Fruit fly (Drosophila melanogaster) Kc167 (cell line): ENCODE data around the gene CG11555.
A peak's percentile ranks its signal among the peaks of the same experiment; 100 is the strongest.

Experiments
- Myc ChIP-seq: fragments of >200 bp; optimal IDR thresholded peaks from 2 replicates; lab custom pipeline; 2017; ENCODE audit warnings: missing external identifiers
- Sin3A ChIP-seq: fragments of >200 bp; optimal IDR thresholded peaks from 2 replicates; lab custom pipeline; 2018; ENCODE audit warnings: missing external identifiers
- h ChIP-seq: fragments of >200 bp; optimal IDR thresholded peaks from 3 replicates; lab custom pipeline; 2018; ENCODE audit warnings: missing external identifiers
- insv ChIP-seq: fragments of >200 bp; optimal IDR thresholded peaks from 3 replicates; lab custom pipeline; 2018; ENCODE audit warnings: missing external identifiers
- psq ChIP-seq: fragments of >200 bp; optimal IDR thresholded peaks from 2 replicates; lab custom pipeline; 2017; ENCODE audit warnings: missing external identifiers
- ttk ChIP-seq: sonication (Bioruptor generic); optimal IDR thresholded peaks from 2 replicates; lab custom pipeline; 2017; ENCODE audit warnings: missing external identifiers

The CG11555 gene

dm6 chr2L:283071-283482 lies 9.4 kb downstream of the CG11555 start, which contains the start of gene CG11601:
CG11601 (minus strand) TSS chr2L:283269.
- TF ChIP-seq h (no peak), Myc (lab: Kevin White, UChicago) (no peak)

DNA sequence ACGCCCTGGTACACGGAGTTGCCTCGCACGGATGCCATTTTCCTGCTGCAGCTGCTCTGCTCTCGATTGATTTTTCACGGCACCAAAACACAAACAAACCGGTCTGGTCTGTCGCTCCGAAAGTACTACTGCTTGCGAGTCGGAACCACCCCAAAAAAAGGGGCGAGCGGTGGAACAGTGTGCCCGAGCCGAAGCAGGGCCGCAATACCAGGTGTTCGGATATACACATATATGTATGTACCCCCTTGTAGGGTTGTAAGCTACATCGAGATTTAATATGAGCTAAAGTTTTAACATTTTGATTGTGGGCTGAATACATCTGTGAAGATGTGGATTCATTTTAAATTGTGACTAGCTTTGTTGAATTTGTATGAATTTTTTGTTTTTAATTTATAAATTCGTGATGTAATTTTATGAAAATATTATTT lies 12.0 kb downstream of the CG11555 start:
- TF ChIP-seq Myc (lab: Kevin White, UChicago): no peak
- TF ChIP-seq ttk (lab: Kevin White, UChicago): no peak
- TF ChIP-seq h: no peak
- TF ChIP-seq insv: no peak
- TF ChIP-seq psq (lab: Kevin White, UChicago): no peak
- no peak for TF ChIP-seq Sin3A (lab: Kevin White, UChicago)

dm6 chr2L:286421-286820 lies 12.8 kb downstream of the CG11555 start:
- TF ChIP-seq h (no peak), Myc (lab: Kevin White, UChicago) (no peak), psq (lab: Kevin White, UChicago) (no peak)

- no peak for TF ChIP-seq psq (lab: Kevin White, UChicago)
- no peak for TF ChIP-seq Myc (lab: Kevin White, UChicago)
- TF ChIP-seq Sin3A (lab: Kevin White, UChicago): no peak
- no peak for TF ChIP-seq insv
- TF ChIP-seq h: no peak
- no peak for TF ChIP-seq ttk (lab: Kevin White, UChicago)
These were observed 15.4 kb downstream of the CG11555 start, which contains the start of gene Amnionless for dm6 chr2L:289044-289443. Amnionless (minus strand) TSS chr2L:289144.

- TF ChIP-seq Sin3A (lab: Kevin White, UChicago): no peak
- no peak for TF ChIP-seq Myc (lab: Kevin White, UChicago)
- TF ChIP-seq insv: no peak
- TF ChIP-seq ttk (lab: Kevin White, UChicago): no peak
- TF ChIP-seq psq (lab: Kevin White, UChicago): no peak
- no peak for TF ChIP-seq h
These were observed 16.7 kb downstream of the CG11555 start for dm6 chr2L:290373-290772.

DNA sequence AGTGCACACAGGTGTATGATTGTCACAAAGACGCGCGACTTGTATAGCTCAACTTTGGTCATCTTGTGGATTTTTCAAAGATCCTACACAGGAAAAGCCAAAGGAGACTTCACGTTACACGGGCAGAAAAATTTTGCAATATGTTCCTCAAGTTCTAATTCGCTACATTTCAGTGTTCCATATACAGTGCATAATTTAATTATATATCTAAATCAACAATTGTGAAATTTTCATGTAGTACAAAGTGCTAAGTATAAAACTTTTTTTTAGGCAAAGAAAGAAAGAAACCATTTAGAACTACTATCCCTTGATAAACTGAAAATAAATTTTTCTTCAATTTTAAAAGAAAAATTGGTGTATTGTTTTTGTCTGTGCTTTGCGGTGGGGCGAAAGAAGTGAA lies 17.3 kb downstream of the CG11555 start:
- TF ChIP-seq psq (lab: Kevin White, UChicago) (no peak), Myc (lab: Kevin White, UChicago) (no peak), Sin3A (lab: Kevin White, UChicago) (no peak), h (no peak), insv (no peak), ttk (lab: Kevin White, UChicago) (no peak)

dm6 chr2L:291657-292056 lies 18.0 kb downstream of the CG11555 start, which contains the start of gene CG3625:
CG3625 (minus strand) TSS chr2L:291795.
- TF ChIP-seq Myc (lab: Kevin White, UChicago) (no peak), psq (lab: Kevin White, UChicago) (no peak), insv (no peak), ttk (lab: Kevin White, UChicago) (no peak), Sin3A (lab: Kevin White, UChicago) (no peak), h (no peak)

dm6 chr2L:292301-292700 lies 18.7 kb downstream of the CG11555 start, which contains the start of gene CG11562:
CG11562 (plus strand) TSS chr2L:292419.
- TF ChIP-seq h (no peak), psq (lab: Kevin White, UChicago) (no peak), Myc (lab: Kevin White, UChicago) (no peak), Sin3A (lab: Kevin White, UChicago) (no peak), ttk (lab: Kevin White, UChicago) (no peak), insv (no peak)

- no peak for TF ChIP-seq insv
- no peak for TF ChIP-seq Sin3A (lab: Kevin White, UChicago)
- TF ChIP-seq Myc (lab: Kevin White, UChicago): no peak
- no peak for TF ChIP-seq psq (lab: Kevin White, UChicago)
These were observed 21.1 kb downstream of the CG11555 start, which contains the start of the genes U2af38 and Stip1 for dm6 chr2L:294452-295362. U2af38 (minus strand) TSS chr2L:294681. Stip1 (plus strand) TSS chr2L:295122.

dm6 chr2L:297480-298284 lies 24.0 kb downstream of the CG11555 start, which contains the start of gene Pi3K21B:
Pi3K21B (plus strand) TSS chr2L:297880.
- TF ChIP-seq h: peak; percentile 39
- no peak for TF ChIP-seq ttk (lab: Kevin White, UChicago)

DNA sequence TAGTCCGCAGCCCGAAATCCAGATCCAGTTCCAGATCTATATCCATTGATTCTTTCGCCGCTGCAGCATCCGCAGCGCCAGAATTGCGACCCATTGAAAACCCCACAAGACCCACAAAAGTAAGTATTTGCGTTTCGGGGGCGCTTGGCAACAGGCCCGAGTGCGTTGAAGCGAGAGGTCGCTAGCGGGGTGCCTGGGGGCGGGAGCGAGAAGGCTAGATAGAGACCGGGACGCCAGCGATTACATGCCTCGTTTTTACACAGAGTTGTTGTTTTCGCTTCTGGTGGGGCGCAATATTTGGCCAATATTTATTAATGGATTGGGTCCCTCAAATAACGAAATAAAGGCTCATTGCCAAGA lies 24.6 kb downstream of the CG11555 start:
- TF ChIP-seq Myc (lab: Kevin White, UChicago): no peak
- TF ChIP-seq h: no peak
- TF ChIP-seq insv: no peak
- TF ChIP-seq Sin3A (lab: Kevin White, UChicago): no peak
- TF ChIP-seq psq (lab: Kevin White, UChicago): no peak
- TF ChIP-seq ttk (lab: Kevin White, UChicago): no peak

DNA sequence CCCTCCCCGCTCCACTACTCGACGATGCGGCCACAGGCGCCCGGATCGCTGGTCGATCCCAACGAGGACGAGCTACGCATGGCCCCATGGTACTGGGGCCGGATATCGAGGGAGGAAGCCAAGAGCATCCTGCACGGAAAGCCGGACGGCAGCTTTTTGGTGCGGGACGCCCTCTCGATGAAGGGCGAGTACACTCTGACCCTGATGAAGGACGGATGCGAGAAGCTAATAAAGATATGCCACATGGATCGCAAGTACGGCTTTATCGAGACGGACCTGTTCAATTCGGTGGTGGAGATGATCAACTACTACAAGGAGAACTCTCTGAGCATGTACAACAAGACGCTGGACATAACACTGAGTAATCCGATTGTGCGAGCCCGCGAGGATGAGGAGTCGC lies 25.4 kb downstream of the CG11555 start:
- no peak for TF ChIP-seq Myc (lab: Kevin White, UChicago)
- peak; percentile 67 for TF ChIP-seq ttk (lab: Kevin White, UChicago)
